Worm (Caenorhabditis elegans): Measurements from ENCODE around the gene T22C8.1.

DNA sequence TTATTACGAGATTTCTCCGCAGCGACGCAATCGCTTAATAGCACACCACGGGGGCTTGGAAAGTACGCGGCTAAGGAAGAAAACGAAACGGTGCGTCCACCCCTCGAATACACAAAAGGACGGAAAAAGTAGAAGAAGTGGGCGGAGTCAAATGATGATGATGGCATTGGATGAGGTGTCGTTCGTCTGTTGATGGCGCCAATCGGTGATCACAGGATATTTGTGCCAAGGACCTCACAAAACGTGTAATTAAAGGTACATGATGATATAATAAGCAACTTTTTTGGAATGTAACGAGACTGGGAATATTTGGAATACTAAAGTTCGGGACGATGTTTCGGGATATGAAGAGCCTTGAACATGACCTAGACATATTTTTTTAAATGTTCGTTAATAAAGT, 21.8 kb downstream of the T22C8.1 start, which contains the start of gene cutl-12:
- TF ChIP-seq lin-13 (GFP tag; optimal IDR thresholded peaks at IDR 0.05) (no peak), ztf-11 (tag; optimal IDR thresholded peaks at IDR 0.05) (no peak), unc-98 (GFP tag; IDR thresholded peaks at IDR 0.05) (no peak), ceh-63 (GFP tag; optimal IDR thresholded peaks at IDR 0.05) (no peak), grh-1 (GFP tag; IDR thresholded peaks at IDR 0.05) (no peak)
